Worm (Caenorhabditis elegans) whole organism, L4 larva: ENCODE data around the gene F07C6.3.
A peak's percentile ranks its signal among the peaks of the same experiment; 100 is the strongest.

ENCODE experiments used
- D1046.2 ChIP-seq: fragments of 200-800 bp; sonication (Bioruptor generic); IDR thresholded peaks from 2 replicates; pipeline ENCODE4 v1.3.6; 2022; ENCODE audit warnings: missing genetic modification characterization, missing compliant biosample characterization
- F26F4.8 ChIP-seq: fragments of 200-800 bp; sonication (Bioruptor generic); conservative IDR thresholded peaks from 2 replicates; pipeline ENCODE4 v1.3.6; 2022; ENCODE audit warnings: missing genetic modification characterization, missing compliant biosample characterization
- F44E2.7 ChIP-seq: fragments of 200-800 bp; sonication (Bioruptor generic); IDR thresholded peaks from 2 replicates; pipeline ENCODE4 v2.1.2; 2022; ENCODE audit warnings: missing genetic modification characterization, missing compliant biosample characterization
- F49E8.2 ChIP-seq: sonication (generic microtip); optimal IDR thresholded peaks from 2 replicates; lab custom pipeline; 2016; ENCODE audit warnings: missing compliant biosample characterization, mild to moderate bottlenecking, missing genetic modification characterization, borderline replicate concordance
- T26A8.4 ChIP-seq: fragments of 200-800 bp; sonication (Bioruptor generic); IDR thresholded peaks from 2 replicates; pipeline ENCODE4 v1.3.6; 2022; ENCODE audit warnings: missing genetic modification characterization, missing compliant biosample characterization
- Y48G9A.11 ChIP-seq: fragments of 200-800 bp; sonication (Bioruptor generic); IDR thresholded peaks from 2 replicates; pipeline ENCODE4 v1.3.6; 2022; ENCODE audit warnings: missing genetic modification reagents, missing genetic modification characterization, missing compliant biosample characterization
- Y5F2A.4 ChIP-seq: fragments of 200-800 bp; sonication (Bioruptor generic); optimal IDR thresholded peaks from 2 replicates; lab custom pipeline; 2018; ENCODE audit warnings: mild to moderate bottlenecking, missing genetic modification characterization, missing compliant biosample characterization
- aha-1 ChIP-seq: fragments of 150-350 bp; peaks from one replicate; lab custom pipeline; 2014; ENCODE audit warnings: missing biosample characterization, missing genetic modification characterization
- attf-4 ChIP-seq: sonication (generic microtip); optimal IDR thresholded peaks from 3 replicates; lab custom pipeline; 2017; ENCODE audit warnings: missing biosample characterization, missing genetic modification characterization
- ceh-28 ChIP-seq: fragments of 150-350 bp; optimal IDR thresholded peaks from 2 replicates; lab custom pipeline; 2014; ENCODE audit warnings: missing biosample characterization, missing genetic modification reagents, missing genetic modification characterization
- ceh-32 ChIP-seq: sonication (generic microtip); optimal IDR thresholded peaks from 2 replicates; lab custom pipeline; 2016; ENCODE audit warnings: mild to moderate bottlenecking, missing genetic modification characterization, missing compliant biosample characterization; ENCODE audit not compliant: poor library complexity
- ceh-44 ChIP-seq: fragments of 200-800 bp; sonication (Bioruptor generic); IDR thresholded peaks from 2 replicates; pipeline ENCODE4 v1.3.6; 2022; ENCODE audit warnings: missing genetic modification reagents, missing genetic modification characterization, missing compliant biosample characterization
- ceh-62 ChIP-seq: sonication (generic microtip); optimal IDR thresholded peaks from 2 replicates; lab custom pipeline; 2017; ENCODE audit warnings: missing biosample characterization, missing genetic modification characterization
- ceh-82 ChIP-seq: sonication (generic microtip); optimal IDR thresholded peaks from 2 replicates; lab custom pipeline; 2017; ENCODE audit warnings: missing biosample characterization, missing genetic modification characterization
- ces-1 ChIP-seq: fragments of 150-350 bp; sonication (generic microtip); optimal IDR thresholded peaks from 4 replicates; lab custom pipeline; 2014; ENCODE audit warnings: missing biosample characterization, missing genetic modification reagents, missing genetic modification characterization
- ctbp-1 ChIP-seq: fragments of 200-800 bp; sonication (Bioruptor generic); IDR thresholded peaks from 2 replicates; pipeline ENCODE4 v1.3.6; 2022; ENCODE audit warnings: missing genetic modification reagents, missing genetic modification characterization, missing compliant biosample characterization
- daf-12 ChIP-seq: fragments of 150-350 bp; optimal IDR thresholded peaks from 2 replicates; lab custom pipeline; 2014; ENCODE audit warnings: missing biosample characterization, missing genetic modification reagents, missing genetic modification characterization
- dmd-8 ChIP-seq: fragments of 200-800 bp; sonication (Bioruptor generic); IDR thresholded peaks from 2 replicates; pipeline ENCODE4 v1.3.6; 2022; ENCODE audit warnings: missing genetic modification characterization, missing compliant biosample characterization
- dmd-9 ChIP-seq: fragments of 200-800 bp; sonication (Bioruptor generic); IDR thresholded peaks from 2 replicates; pipeline ENCODE4 v1.3.6; 2022; ENCODE audit warnings: missing genetic modification reagents, missing genetic modification characterization, missing compliant biosample characterization
- dve-1 ChIP-seq: sonication (generic microtip); optimal IDR thresholded peaks from 2 replicates; lab custom pipeline; 2017; ENCODE audit warnings: antibody characterized with exemption, mild to moderate bottlenecking, missing genetic modification characterization, missing compliant biosample characterization; ENCODE audit not compliant: insufficient read depth
- egl-43 ChIP-seq: fragments of 200-800 bp; sonication (Bioruptor generic); IDR thresholded peaks from 2 replicates; pipeline ENCODE4 v1.3.6; 2022; ENCODE audit warnings: missing genetic modification reagents, missing genetic modification characterization, missing compliant biosample characterization
- fkh-10 ChIP-seq: fragments of 150-350 bp; optimal IDR thresholded peaks from 2 replicates; lab custom pipeline; 2014; ENCODE audit warnings: missing biosample characterization, missing genetic modification reagents, missing genetic modification characterization
- gei-8 ChIP-seq: fragments of 200-800 bp; sonication (Bioruptor generic); optimal IDR thresholded peaks from 2 replicates; lab custom pipeline; 2018; ENCODE audit warnings: mild to moderate bottlenecking, missing genetic modification characterization, missing compliant biosample characterization
- hif-1 ChIP-seq, 2 experiments: sonication (generic microtip); optimal IDR thresholded peaks; 2 replicates each; lab custom pipeline; 2016 to 2017; ENCODE audit warnings: missing compliant biosample characterization in 2 of 2, missing genetic modification characterization in 2 of 2, missing genetic modification reagents in 2 of 2, missing genotype in 2 of 2, mild to moderate bottlenecking in 1 of 2
- jun-1 ChIP-seq: fragments of 150-350 bp; optimal IDR thresholded peaks from 2 replicates; lab custom pipeline; 2014; ENCODE audit warnings: missing biosample characterization, missing genetic modification reagents, missing genetic modification characterization
- lim-7 ChIP-seq: fragments of 200-800 bp; sonication (Bioruptor generic); IDR thresholded peaks from 2 replicates; pipeline ENCODE4 v1.3.6; 2022; ENCODE audit warnings: missing genetic modification characterization, missing compliant biosample characterization
- lin-15B ChIP-seq: fragments of 150-350 bp; sonication (generic microtip); optimal IDR thresholded peaks from 3 replicates; lab custom pipeline; 2014; ENCODE audit warnings: missing biosample characterization, missing genetic modification characterization
- lir-3 ChIP-seq: sonication (generic microtip); optimal IDR thresholded peaks from 2 replicates; lab custom pipeline; 2016; ENCODE audit warnings: mild to moderate bottlenecking, missing genetic modification characterization, missing compliant biosample characterization
- lsy-2 ChIP-seq, 2 experiments: fragments of 150-350 bp in 1 of 2; sonication (generic microtip) in 1 of 2; optimal IDR thresholded peaks; 2 replicates each; lab custom pipeline; 2014 to 2017; ENCODE audit warnings: missing biosample characterization in 2 of 2, missing genetic modification characterization in 2 of 2
- mdt-29 ChIP-seq: fragments of 200-800 bp; sonication (Bioruptor generic); IDR thresholded peaks from 2 replicates; pipeline ENCODE4 v1.3.6; 2022; ENCODE audit warnings: missing genetic modification reagents, missing genetic modification characterization, missing compliant biosample characterization
- mep-1 ChIP-seq: fragments of 150-350 bp; sonication (generic microtip); optimal IDR thresholded peaks from 3 replicates; lab custom pipeline; 2014; ENCODE audit warnings: missing biosample characterization, missing genetic modification characterization
- mes-2 ChIP-seq: sonication (generic microtip); optimal IDR thresholded peaks from 2 replicates; lab custom pipeline; 2016; ENCODE audit warnings: missing genotype, mild to moderate bottlenecking, missing genetic modification characterization, missing compliant biosample characterization; ENCODE audit not compliant: poor library complexity, severe bottlenecking
- mxl-2 ChIP-seq: fragments of 200-800 bp; sonication (Bioruptor generic); conservative IDR thresholded peaks from 2 replicates; pipeline ENCODE4 v1.3.6; 2022; ENCODE audit warnings: missing genetic modification reagents, missing genetic modification characterization, missing compliant biosample characterization
- nhr-237 ChIP-seq: sonication (generic microtip); optimal IDR thresholded peaks from 2 replicates; lab custom pipeline; 2017; ENCODE audit warnings: missing biosample characterization, missing genetic modification characterization
- nhr-28 ChIP-seq: fragments of 150-350 bp; optimal IDR thresholded peaks from 2 replicates; lab custom pipeline; 2014; ENCODE audit warnings: missing biosample characterization, missing genetic modification characterization
- nhr-76 ChIP-seq: fragments of 150-350 bp; optimal IDR thresholded peaks from 2 replicates; lab custom pipeline; 2014; ENCODE audit warnings: missing biosample characterization, missing genetic modification characterization
- pqm-1 ChIP-seq: sonication (generic microtip); optimal IDR thresholded peaks from 2 replicates; lab custom pipeline; 2017; ENCODE audit warnings: missing biosample characterization, missing genetic modification characterization
- sdz-12 ChIP-seq: fragments of 200-800 bp; sonication (Bioruptor generic); optimal IDR thresholded peaks from 2 replicates; lab custom pipeline; 2018; ENCODE audit warnings: mild to moderate bottlenecking, missing genetic modification characterization, missing compliant biosample characterization
- set-16 ChIP-seq: fragments of 200-800 bp; sonication (Bioruptor generic); IDR thresholded peaks from 2 replicates; pipeline ENCODE4 v1.3.6; 2022; ENCODE audit warnings: missing genetic modification reagents, missing genetic modification characterization, missing compliant biosample characterization
- snpc-1.2 ChIP-seq: fragments of 200-800 bp; sonication (Bioruptor generic); IDR thresholded peaks from 2 replicates; pipeline ENCODE4 v1.3.6; 2022; ENCODE audit warnings: missing genetic modification reagents, missing genetic modification characterization, missing compliant biosample characterization
- snpc-4 ChIP-seq: fragments of 150-350 bp; optimal IDR thresholded peaks from 2 replicates; lab custom pipeline; 2014; ENCODE audit warnings: missing biosample characterization, missing genetic modification characterization
- spr-3 ChIP-seq: fragments of 200-800 bp; sonication (Bioruptor generic); optimal IDR thresholded peaks from 2 replicates; lab custom pipeline; 2018; ENCODE audit warnings: mild to moderate bottlenecking, missing genetic modification characterization, missing compliant biosample characterization
- tag-97 ChIP-seq: fragments of 200-800 bp; sonication (Bioruptor generic); IDR thresholded peaks from 2 replicates; pipeline ENCODE4 v1.3.6; 2022; ENCODE audit warnings: missing genetic modification characterization, missing compliant biosample characterization
- tra-1 ChIP-seq: fragments of 200-800 bp; sonication (Bioruptor generic); IDR thresholded peaks from 2 replicates; pipeline ENCODE4 v1.3.6; 2022; ENCODE audit warnings: missing genetic modification reagents, missing genetic modification characterization, missing compliant biosample characterization
- unc-130 ChIP-seq: sonication (generic microtip); optimal IDR thresholded peaks from 2 replicates; lab custom pipeline; 2016; ENCODE audit warnings: missing genetic modification reagents, missing genetic modification characterization, missing compliant biosample characterization
- vab-7 ChIP-seq: fragments of 200-800 bp; sonication (Bioruptor generic); IDR thresholded peaks from 2 replicates; pipeline ENCODE4 v1.3.6; 2022; ENCODE audit warnings: missing genetic modification reagents, missing genetic modification characterization, missing compliant biosample characterization

F07C6.3 gene

DNA sequence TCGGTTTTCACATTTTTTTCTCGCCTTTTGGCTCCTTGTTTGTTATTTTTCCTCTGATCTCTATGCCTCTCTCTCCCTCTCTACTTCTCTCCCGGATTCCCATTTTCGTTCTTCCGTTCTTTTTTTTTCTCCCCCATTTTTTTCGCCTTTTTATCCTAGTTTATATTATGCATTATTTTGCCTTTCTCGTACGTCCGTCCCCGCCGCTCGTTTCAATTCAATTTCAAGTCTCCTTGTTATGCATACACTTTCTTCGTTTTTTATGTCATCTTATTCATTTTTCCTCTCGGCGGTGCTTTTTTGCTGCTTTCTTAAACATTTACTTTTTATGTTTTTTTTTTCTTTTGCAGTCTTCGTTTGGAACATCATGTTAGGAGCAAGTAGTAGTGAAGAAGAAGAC lies 15.5 kb upstream of the F07C6.3 start, which contains the start of gene unc-31:
unc-31 (plus strand) TSS at position 349 of the 400 bp plus-strand sequence.
- TF ChIP-seq unc-130 (GFP tag; lab: Kevin White, UChicago): no peak
- TF ChIP-seq pqm-1: no peak
- peak; percentile 35; the same call in 1 of the 2 replicates for TF ChIP-seq ctbp-1 (GFP tag; lab: Robert Waterston, UW)
- TF ChIP-seq ces-1 (GFP tag; lab: Kevin White, UChicago): peak; percentile 30
- no peak for TF ChIP-seq lim-7 (GFP tag; lab: Robert Waterston, UW)
- no peak for TF ChIP-seq spr-3 (GFP tag; lab: Kevin White, UChicago)
- no peak for TF ChIP-seq lin-15B (tag; lab: Kevin White, UChicago)
- no peak for TF ChIP-seq ceh-82 (tag; lab: Kevin White, UChicago)
- peak; percentile 71 for TF ChIP-seq fkh-10 (GFP tag; lab: Kevin White, UChicago)
- TF ChIP-seq mxl-2 (GFP tag; lab: Robert Waterston, UW): no peak
- no peak for TF ChIP-seq T26A8.4 (GFP tag; lab: Robert Waterston, UW)

- TF ChIP-seq snpc-1.2 (GFP tag; lab: Robert Waterston, UW) (0 out of 2 replicates have a peak, but pooled peaks have one; percentile 42), dmd-8 (GFP tag; lab: Robert Waterston, UW) (no peak), D1046.2 (GFP tag; lab: Robert Waterston, UW) (peak; percentile 58; the same call in 1 of the 2 replicates), nhr-237 (tag; lab: Kevin White, UChicago) (no peak), Y5F2A.4 (GFP tag; lab: Kevin White, UChicago) (no peak), ceh-28 (no peak), mdt-29 (GFP tag; lab: Robert Waterston, UW) (no peak), vab-7 (GFP tag; lab: Robert Waterston, UW) (no peak), dmd-9 (GFP tag; lab: Robert Waterston, UW) (no peak), egl-43 (0 out of 2 replicates have a peak, but pooled peaks have one; percentile 18), set-16 (GFP tag; lab: Robert Waterston, UW) (peak; percentile 85), lsy-2 (tag; optimal IDR thresholded peaks at IDR 0.05; lab: Kevin White, UChicago) (no peak), lin-15B (tag; lab: Kevin White, UChicago) (no peak), tag-97 (GFP tag; lab: Robert Waterston, UW) (no peak), nhr-28 (no peak), Y48G9A.11 (GFP tag; lab: Robert Waterston, UW) (no peak), F44E2.7 (GFP tag; lab: Robert Waterston, UW) (no peak), nhr-76 (tag; lab: Kevin White, UChicago) (no peak), ceh-62 (tag; lab: Kevin White, UChicago) (no peak)
Measured at ce11 chrIV:12780980-12781379, 8.1 kb upstream of the F07C6.3 start.

DNA sequence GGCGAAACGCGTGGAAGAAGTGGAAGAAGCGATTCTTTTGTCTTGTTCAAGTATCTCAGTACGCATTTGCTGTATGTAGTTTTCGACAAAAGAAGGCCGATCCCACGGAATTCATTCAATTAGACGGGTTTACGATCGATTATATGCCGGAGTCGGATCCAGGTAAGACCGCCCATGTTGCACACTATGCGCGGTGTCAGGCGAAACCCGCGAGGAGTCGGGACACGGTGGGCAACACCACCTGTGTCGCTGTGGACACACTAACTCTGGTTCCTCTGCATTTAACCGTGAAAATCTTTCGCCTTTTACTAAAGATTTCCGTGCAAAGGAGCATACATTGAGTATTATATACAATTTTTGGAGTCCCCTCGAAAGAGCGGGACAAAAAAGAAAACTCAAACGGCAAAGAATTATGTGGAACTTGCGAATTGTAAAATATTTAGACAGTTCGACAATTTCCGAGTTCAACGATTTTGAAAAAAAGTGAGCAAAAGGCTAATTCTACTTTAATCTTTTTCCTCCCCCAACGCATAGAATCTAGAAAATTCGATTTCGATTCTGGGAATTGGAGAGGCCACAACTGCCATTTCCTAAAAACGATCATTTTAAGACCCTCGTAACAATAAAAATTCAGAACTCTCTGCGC lies 7.1 kb upstream of the F07C6.3 start:
- TF ChIP-seq jun-1 (no peak), attf-4 (tag; lab: Kevin White, UChicago) (no peak), F49E8.2 (peak; percentile 83), daf-12 (tag; lab: Kevin White, UChicago) (no peak), snpc-4 (tag; lab: Kevin White, UChicago) (no peak), ceh-44 (peak; percentile 82), gei-8 (GFP tag; lab: Kevin White, UChicago) (no peak), mep-1 (tag; lab: Kevin White, UChicago) (no peak), lim-7 (GFP tag; lab: Robert Waterston, UW) (0 out of 2 replicates have a peak, but pooled peaks have one; percentile 49), ces-1 (GFP tag; lab: Kevin White, UChicago) (no peak), tra-1 (GFP tag; lab: Robert Waterston, UW) (no peak), ceh-32 (tag; lab: Kevin White, UChicago) (no peak), hif-1 (tag; optimal IDR thresholded peaks at IDR 0.05; lab: Kevin White, UChicago) (no peak), dmd-9 (GFP tag; lab: Robert Waterston, UW) (0 out of 2 replicates have a peak, but pooled peaks have one; percentile 25), nhr-76 (tag; lab: Kevin White, UChicago) (no peak), sdz-12 (GFP tag; lab: Kevin White, UChicago) (no peak), F26F4.8 (GFP tag; lab: Robert Waterston, UW) (no peak), dve-1 (tag; lab: Kevin White, UChicago) (no peak), aha-1 (tag; lab: Kevin White, UChicago) (peak; percentile 39), mxl-2 (GFP tag; lab: Robert Waterston, UW) (no peak), mes-2 (tag; lab: Kevin White, UChicago) (no peak), lir-3 (tag; lab: Kevin White, UChicago) (no peak), unc-130 (GFP tag; lab: Kevin White, UChicago) (peak; percentile 39)
